Worm (Caenorhabditis elegans): ENCODE results near the gene C04E12.4.

C04E12.4 gene

ce11 chrV:3341906-3342305 lies 20.7 kb upstream of the C04E12.4 start, which contains the start of gene C17B7.10:
Gene C17B7.10, minus strand, starts transcription at chrV:3342006.
- TF ChIP-seq daf-12 (tag; optimal IDR thresholded peaks at IDR 0.05), result no peak
- TF ChIP-seq nhr-12 (tag; optimal IDR thresholded peaks at IDR 0.05), result no peak
- no peak for TF ChIP-seq ceh-28 (tag; optimal IDR thresholded peaks at IDR 0.05)
- no peak for TF ChIP-seq fkh-2 (tag; optimal IDR thresholded peaks at IDR 0.05)
- no peak for TF ChIP-seq lin-39 (tag; optimal IDR thresholded peaks at IDR 0.05)
- no peak for TF ChIP-seq eor-1 (tag; optimal IDR thresholded peaks at IDR 0.05)
- TF ChIP-seq ztf-4 (tag; optimal IDR thresholded peaks at IDR 0.05), result no peak
- no peak for TF ChIP-seq egl-27 (tag; optimal IDR thresholded peaks at IDR 0.05)
- no peak for TF ChIP-seq ceh-16 (tag; optimal IDR thresholded peaks at IDR 0.05)
- TF ChIP-seq pqm-1 (tag; optimal IDR thresholded peaks at IDR 0.05), result no peak
- no peak for TF ChIP-seq ceh-9 (tag; optimal IDR thresholded peaks at IDR 0.05)
- TF ChIP-seq egl-5 (tag; optimal IDR thresholded peaks at IDR 0.05), result no peak
- TF ChIP-seq skn-1 (tag; optimal IDR thresholded peaks at IDR 0.05), result no peak

DNA sequence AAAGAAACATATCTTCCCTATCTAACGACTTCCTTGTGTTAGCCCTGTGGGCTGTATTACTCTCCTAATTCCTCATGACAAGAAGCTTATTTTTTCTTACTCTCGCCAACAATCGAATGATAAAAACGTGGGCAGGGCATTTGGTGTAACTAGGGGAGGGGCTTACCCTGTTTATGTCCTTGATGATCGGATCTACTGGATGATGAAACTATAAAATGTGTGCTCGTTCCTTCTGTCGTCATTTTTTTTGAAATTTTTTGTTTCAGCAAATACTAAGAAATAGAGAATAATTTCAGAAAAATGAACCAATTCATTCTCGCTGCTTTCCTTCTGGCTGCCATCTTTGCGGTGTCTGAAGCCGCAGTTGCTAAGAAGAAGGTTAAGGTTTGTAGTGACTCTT lies 20.1 kb upstream of the C04E12.4 start, which contains the start of gene C17B7.3:
C17B7.3 (plus strand) TSS at position 301 of the 400 bp plus-strand sequence.
- no peak for TF ChIP-seq skn-1 (tag; optimal IDR thresholded peaks at IDR 0.05)
- TF ChIP-seq nhr-11 (tag; optimal IDR thresholded peaks at IDR 0.05), result no peak
- TF ChIP-seq snpc-4 (tag; optimal IDR thresholded peaks at IDR 0.05), result no peak
- TF ChIP-seq egl-27 (tag; optimal IDR thresholded peaks at IDR 0.05), result no peak
- TF ChIP-seq R02D3.7 (tag; optimal IDR thresholded peaks at IDR 0.05), result no peak
- no peak for TF ChIP-seq fkh-2 (tag; optimal IDR thresholded peaks at IDR 0.05)
- TF ChIP-seq nhr-43 (tag; optimal IDR thresholded peaks at IDR 0.05; ENCODE audit: poor library complexity, severe bottlenecking), result no peak
- no peak for TF ChIP-seq fkh-10 (GFP tag; optimal IDR thresholded peaks at IDR 0.05)
- TF ChIP-seq lin-39 (tag; optimal IDR thresholded peaks at IDR 0.05), result no peak
- TF ChIP-seq unc-39 (tag; optimal IDR thresholded peaks at IDR 0.05), result no peak
- no peak for TF ChIP-seq ztf-4 (tag; optimal IDR thresholded peaks at IDR 0.05)
- no peak for TF ChIP-seq mdl-1 (tag; optimal IDR thresholded peaks at IDR 0.05)
- no peak for TF ChIP-seq daf-12 (tag; optimal IDR thresholded peaks at IDR 0.05)
- no peak for TF ChIP-seq ceh-82 (tag; optimal IDR thresholded peaks at IDR 0.05)
- TF ChIP-seq aly-2 (tag; optimal IDR thresholded peaks at IDR 0.05), result no peak

DNA sequence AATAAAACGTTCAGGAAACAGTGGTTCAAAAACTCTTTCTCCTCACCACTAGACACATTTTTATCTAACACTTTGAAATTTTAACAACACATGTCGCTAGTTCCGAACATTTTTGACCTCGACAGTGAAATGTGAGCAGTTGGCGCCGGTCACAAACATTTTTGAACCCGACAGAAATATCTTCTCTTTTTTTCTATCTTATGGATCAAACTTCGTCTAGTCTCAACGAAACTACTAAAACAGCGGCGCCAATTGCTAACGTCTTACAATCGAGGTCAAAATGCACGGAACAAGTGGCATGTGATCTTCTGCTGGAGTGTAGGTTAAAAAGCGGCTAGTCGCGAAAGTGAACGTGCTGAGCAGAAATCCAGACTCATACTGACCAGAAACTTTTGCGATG lies 18.6 kb upstream of the C04E12.4 start:
- TF ChIP-seq lin-39 (tag; optimal IDR thresholded peaks at IDR 0.05) (no peak), ceh-82 (tag; optimal IDR thresholded peaks at IDR 0.05) (no peak), nhr-67 (tag; optimal IDR thresholded peaks at IDR 0.05) (no peak), egl-27 (tag; optimal IDR thresholded peaks at IDR 0.05) (no peak), skn-1 (tag; optimal IDR thresholded peaks at IDR 0.05) (no peak), ceh-28 (tag; optimal IDR thresholded peaks at IDR 0.05) (no peak), fkh-2 (tag; optimal IDR thresholded peaks at IDR 0.05) (no peak)

DNA sequence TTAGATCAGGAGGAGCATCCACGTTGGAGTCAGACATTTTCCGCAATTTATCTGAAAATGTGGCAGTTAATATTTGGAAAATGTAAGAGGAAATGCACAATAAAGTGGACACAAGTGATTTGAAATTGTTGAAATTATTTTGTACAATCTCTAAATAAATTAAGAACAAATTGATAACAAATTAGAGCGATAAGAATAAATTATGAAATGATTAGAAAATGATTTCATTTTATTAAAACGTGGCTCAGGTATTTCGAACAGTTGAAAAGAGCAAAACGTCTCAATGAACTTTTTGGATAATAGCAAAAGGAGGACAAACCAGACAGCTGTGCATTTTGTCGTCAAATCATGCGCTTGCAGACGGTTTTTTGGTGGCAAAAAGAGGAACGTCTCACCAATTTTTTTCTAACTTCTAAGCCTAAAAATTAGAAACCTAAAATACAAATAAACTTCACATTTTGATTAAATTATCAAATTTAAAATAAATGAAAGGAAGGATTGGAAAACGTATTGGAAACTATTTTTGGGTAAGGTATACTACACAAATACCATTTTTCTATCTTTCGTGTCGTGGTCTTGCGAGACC lies 16.0 kb upstream of the C04E12.4 start, which contains the start of gene fbxa-65:
fbxa-65 (minus strand) TSS at position 51 of the 586 bp plus-strand sequence.
- no peak for TF ChIP-seq snpc-4 (tag; optimal IDR thresholded peaks at IDR 0.05)

DNA sequence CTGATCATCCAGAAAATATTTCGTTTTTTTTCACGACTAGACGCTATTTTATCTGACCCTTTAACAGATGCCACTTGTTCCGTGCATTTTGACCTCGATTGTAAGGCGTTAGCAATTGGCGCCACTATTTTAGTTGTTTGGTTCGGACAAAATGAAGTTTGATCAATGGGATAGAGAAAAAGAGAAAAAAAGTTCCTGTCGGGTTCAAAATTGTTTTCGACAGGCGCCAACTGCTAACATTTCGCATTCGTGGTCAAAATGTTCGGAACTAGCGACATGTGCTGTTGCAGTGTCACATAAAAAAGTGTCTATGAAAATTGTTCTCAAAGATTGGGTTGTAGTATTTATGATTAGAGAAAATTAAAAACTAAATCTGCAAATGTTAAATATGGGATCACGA lies 15.1 kb upstream of the C04E12.4 start:
- no peak for TF ChIP-seq lsy-12 (tag; optimal IDR thresholded peaks at IDR 0.05)
- no peak for TF ChIP-seq daf-12 (tag; optimal IDR thresholded peaks at IDR 0.05)
- TF ChIP-seq ceh-82 (tag; optimal IDR thresholded peaks at IDR 0.05), result no peak

- TF ChIP-seq elt-1 (tag; optimal IDR thresholded peaks at IDR 0.05), result no peak
- no peak for TF ChIP-seq fkh-2 (tag; optimal IDR thresholded peaks at IDR 0.05)
- no peak for TF ChIP-seq pha-4 (tag; optimal IDR thresholded peaks at IDR 0.05)
- no peak for TF ChIP-seq ama-1 (optimal IDR thresholded peaks at IDR 0.05)
- no peak for TF ChIP-seq elt-3 (tag; optimal IDR thresholded peaks at IDR 0.05)
- no peak for TF ChIP-seq nfya-1 (tag; optimal IDR thresholded peaks at IDR 0.05; ENCODE audit: insufficient read depth)
- TF ChIP-seq nhr-76 (tag; optimal IDR thresholded peaks at IDR 0.05), result no peak
- TF ChIP-seq ceh-28 (tag; optimal IDR thresholded peaks at IDR 0.05), result no peak
These were observed 12.7 kb upstream of the C04E12.4 start, which contains the start of gene C17B7.15 for ce11 chrV:3349877-3350276. Gene C17B7.15, plus strand, starts transcription at chrV:3350177.

All from whole organism, L3 larva.